Worm (Caenorhabditis elegans) whole organism, L4/young adult: ENCODE measurements around the gene bath-38.

ENCODE experiments used
- W03F9.2 ChIP-seq: fragments of 150-350 bp; optimal IDR thresholded peaks from 2 replicates; lab custom pipeline; 2014; ENCODE audit warnings: missing biosample characterization, missing genetic modification characterization
- dao-5 ChIP-seq: sonication (generic microtip); optimal IDR thresholded peaks from 2 replicates; lab custom pipeline; 2016; ENCODE audit warnings: missing genotype, missing genetic modification characterization, moderate library complexity, missing compliant biosample characterization
- him-1 ChIP-seq: sonication (generic microtip); optimal IDR thresholded peaks from 2 replicates; lab custom pipeline; 2016; ENCODE audit warnings: missing genotype, missing genetic modification reagents, missing genetic modification characterization, missing compliant biosample characterization

DNA sequence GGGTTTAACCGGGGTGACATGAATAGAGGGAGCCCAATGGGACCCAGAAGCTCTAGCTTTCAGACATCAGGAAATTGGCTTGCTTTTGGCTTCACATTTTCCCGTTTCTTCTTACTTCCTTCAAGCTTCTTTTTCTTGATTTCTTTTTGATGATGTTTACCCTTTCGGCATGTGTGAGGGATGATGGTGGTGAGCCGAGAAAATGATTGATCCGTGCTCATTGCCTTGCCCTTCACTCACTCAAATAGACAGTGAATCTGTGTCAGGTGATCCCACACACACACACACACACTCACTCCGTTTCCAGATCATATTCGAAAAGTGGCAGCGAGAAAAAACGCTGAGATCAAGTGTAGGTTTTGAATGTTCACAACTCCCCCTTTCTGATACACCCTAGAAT, 50.4 kb downstream of the bath-38 start:
- TF ChIP-seq dao-5 (tag; lab: Kevin White, UChicago) (no peak), him-1 (tag; lab: Kevin White, UChicago) (no peak), W03F9.2 (no peak)
